Worm (Caenorhabditis elegans) whole organism, late embryonic: ENCODE results near the gene C16C8.22.

Experiments used
- C38D4.7 ChIP-seq: fragments of 200-800 bp; sonication (Bioruptor generic); optimal IDR thresholded peaks from 2 replicates; lab custom pipeline; 2018; ENCODE audit warnings: mild to moderate bottlenecking, missing genetic modification characterization, moderate library complexity, missing compliant biosample characterization
- K02D7.2 ChIP-seq: sonication (generic microtip); optimal IDR thresholded peaks from 2 replicates; lab custom pipeline; 2017; ENCODE audit warnings: mild to moderate bottlenecking, missing genetic modification characterization, missing compliant biosample characterization
- Y22D7AL.16 ChIP-seq: sonication (generic microtip); optimal IDR thresholded peaks from 2 replicates; lab custom pipeline; 2016; ENCODE audit warnings: missing genetic modification characterization, missing compliant biosample characterization
- ceh-14 ChIP-seq: sonication (generic microtip); optimal IDR thresholded peaks from 2 replicates; lab custom pipeline; 2016; ENCODE audit warnings: missing genotype, missing genetic modification characterization, missing compliant biosample characterization
- ceh-18 ChIP-seq: sonication (generic microtip); optimal IDR thresholded peaks from 2 replicates; lab custom pipeline; 2016; ENCODE audit warnings: missing genetic modification characterization, missing compliant biosample characterization
- ceh-19 ChIP-seq: fragments of 200-800 bp; sonication (Bioruptor generic); optimal IDR thresholded peaks from 2 replicates; lab custom pipeline; 2018; ENCODE audit warnings: mild to moderate bottlenecking, missing genetic modification characterization, missing compliant biosample characterization
- ceh-34 ChIP-seq: sonication (generic microtip); optimal IDR thresholded peaks from 2 replicates; lab custom pipeline; 2016; ENCODE audit warnings: mild to moderate bottlenecking, missing genetic modification characterization, missing compliant biosample characterization
- elt-4 ChIP-seq: sonication (generic microtip); optimal IDR thresholded peaks from 2 replicates; lab custom pipeline; 2016; ENCODE audit warnings: missing genetic modification characterization, missing compliant biosample characterization
- nhr-11 ChIP-seq: fragments of 150-350 bp; optimal IDR thresholded peaks from 2 replicates; lab custom pipeline; 2014; ENCODE audit warnings: missing biosample characterization, missing genetic modification characterization
- pha-4 ChIP-seq: fragments of 150-350 bp; optimal IDR thresholded peaks from 2 replicates; lab custom pipeline; 2018; ENCODE audit warnings: missing biosample characterization, missing genetic modification reagents, missing genetic modification characterization
- syd-9 ChIP-seq: sonication (generic microtip); optimal IDR thresholded peaks from 2 replicates; lab custom pipeline; 2016; ENCODE audit warnings: mild to moderate bottlenecking, missing genetic modification characterization, moderate library complexity, missing compliant biosample characterization
- unc-42 ChIP-seq: sonication (generic microtip); optimal IDR thresholded peaks from 2 replicates; lab custom pipeline; 2016; ENCODE audit warnings: missing genotype, missing genetic modification characterization, missing compliant biosample characterization
- ztf-16 ChIP-seq: sonication (generic microtip); optimal IDR thresholded peaks from 2 replicates; lab custom pipeline; 2017; ENCODE audit warnings: missing genetic modification characterization, missing compliant biosample characterization

DNA sequence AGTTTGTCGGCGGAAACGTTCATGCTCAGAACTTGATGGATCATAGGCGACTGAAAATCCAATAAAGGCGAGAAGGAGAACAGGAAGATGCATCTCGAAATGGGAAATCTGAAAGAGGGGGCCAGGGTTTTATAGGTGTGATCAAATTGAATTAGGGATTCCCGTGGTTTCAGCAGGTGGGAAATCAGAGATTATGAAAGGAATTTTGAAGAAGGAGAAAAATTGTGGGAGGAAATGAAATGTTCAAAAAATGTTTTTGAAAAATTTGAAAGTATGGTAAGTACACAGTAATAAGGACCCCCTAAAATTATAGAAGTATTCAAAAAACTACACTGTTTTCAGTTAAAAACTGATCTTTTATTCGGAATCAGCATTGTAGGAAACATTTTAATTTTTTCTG, 27.5 kb upstream of the C16C8.22 start, which contains the start of gene Y49F6B.20:
- TF ChIP-seq ceh-18 (tag; lab: Kevin White, UChicago) (no peak), nhr-11 (no peak), elt-4 (tag; lab: Kevin White, UChicago) (no peak), syd-9 (tag; lab: Kevin White, UChicago) (no peak), ceh-14 (tag; lab: Kevin White, UChicago) (no peak), ceh-19 (GFP tag; lab: Kevin White, UChicago) (no peak), pha-4 (tag; lab: Kevin White, UChicago) (no peak), C38D4.7 (no peak), Y22D7AL.16 (tag; lab: Kevin White, UChicago) (no peak), unc-42 (tag; lab: Kevin White, UChicago) (no peak), ztf-16 (no peak), ceh-34 (no peak), K02D7.2 (no peak)
